Worm (Caenorhabditis elegans) whole organism, L2 larva: Measurements from ENCODE around the gene cec-6.
A peak's percentile ranks its signal among the peaks of the same experiment; 100 is the strongest.

Source experiments
- C34F6.9 ChIP-seq: fragments of 150-350 bp; optimal IDR thresholded peaks from 2 replicates; lab custom pipeline; 2014; ENCODE audit warnings: missing biosample characterization, missing genetic modification characterization
- F13H6.1 ChIP-seq: sonication (generic microtip); optimal IDR thresholded peaks from 2 replicates; lab custom pipeline; 2016; ENCODE audit warnings: missing genetic modification characterization, missing compliant biosample characterization
- R02D3.7 ChIP-seq: fragments of 150-350 bp; optimal IDR thresholded peaks from 2 replicates; lab custom pipeline; 2014; ENCODE audit warnings: missing biosample characterization, missing genetic modification characterization
- Y55F3AM.14 ChIP-seq: fragments of 200-800 bp; sonication (Bioruptor generic); optimal IDR thresholded peaks from 2 replicates; lab custom pipeline; 2018; ENCODE audit warnings: mild to moderate bottlenecking, missing genetic modification characterization, missing compliant biosample characterization
- aly-2 ChIP-seq: fragments of 150-350 bp; optimal IDR thresholded peaks from 2 replicates; lab custom pipeline; 2014; ENCODE audit warnings: missing biosample characterization, missing genetic modification characterization
- blmp-1 ChIP-seq: sonication (generic microtip); optimal IDR thresholded peaks from 2 replicates; lab custom pipeline; 2017; ENCODE audit warnings: missing genetic modification characterization, mild to moderate bottlenecking, missing compliant biosample characterization, antibody characterized with exemption, moderate library complexity; ENCODE audit not compliant: insufficient read depth
- ceh-16 ChIP-seq: fragments of 150-350 bp; optimal IDR thresholded peaks from 2 replicates; lab custom pipeline; 2014; ENCODE audit warnings: missing biosample characterization, missing genetic modification characterization
- ceh-82 ChIP-seq: fragments of 150-350 bp; optimal IDR thresholded peaks from 2 replicates; lab custom pipeline; 2014; ENCODE audit warnings: missing biosample characterization, missing genetic modification characterization
- egl-27 ChIP-seq: sonication (generic microtip); optimal IDR thresholded peaks from 3 replicates; lab custom pipeline; 2017; ENCODE audit warnings: missing biosample characterization, missing genetic modification reagents, missing genetic modification characterization
- elt-1 ChIP-seq: fragments of 150-350 bp; optimal IDR thresholded peaks from 2 replicates; lab custom pipeline; 2014; ENCODE audit warnings: missing biosample characterization, missing genetic modification characterization
- fos-1 ChIP-seq: fragments of 150-350 bp; optimal IDR thresholded peaks from 2 replicates; lab custom pipeline; 2014; ENCODE audit warnings: missing biosample characterization, missing genetic modification characterization
- gmeb-1 ChIP-seq: fragments of 150-350 bp; optimal IDR thresholded peaks from 2 replicates; lab custom pipeline; 2014; ENCODE audit warnings: missing biosample characterization, missing genetic modification characterization
- lin-11 ChIP-seq: fragments of 150-350 bp; sonication (generic microtip); optimal IDR thresholded peaks from 2 replicates; lab custom pipeline; 2014; ENCODE audit warnings: missing biosample characterization, missing genetic modification characterization, inconsistent platforms, mixed read lengths
- lin-13 ChIP-seq: fragments of 150-350 bp; optimal IDR thresholded peaks from 2 replicates; lab custom pipeline; 2014; ENCODE audit warnings: missing biosample characterization, missing genetic modification reagents, missing genetic modification characterization
- lin-39 ChIP-seq: fragments of 150-350 bp; optimal IDR thresholded peaks from 2 replicates; lab custom pipeline; 2014; ENCODE audit warnings: missing biosample characterization, missing genetic modification reagents, missing genetic modification characterization
- lsy-2 ChIP-seq, 2 experiments: fragments of 150-350 bp in 1 of 2; sonication (generic microtip) in 1 of 2; optimal IDR thresholded peaks; 2 replicates each; lab custom pipeline; 2014 to 2017; ENCODE audit warnings: missing biosample characterization in 2 of 2, missing genetic modification characterization in 2 of 2
- mab-5 ChIP-seq: fragments of 150-350 bp; optimal IDR thresholded peaks from 2 replicates; lab custom pipeline; 2014; ENCODE audit warnings: missing biosample characterization, missing genetic modification characterization
- mbf-1 ChIP-seq: sonication (generic microtip); optimal IDR thresholded peaks from 2 replicates; lab custom pipeline; 2017; ENCODE audit warnings: missing biosample characterization, missing genetic modification characterization
- nhr-10 ChIP-seq: sonication (generic microtip); optimal IDR thresholded peaks from 2 replicates; lab custom pipeline; 2017; ENCODE audit warnings: missing biosample characterization, missing genetic modification characterization
- nhr-11 ChIP-seq: fragments of 150-350 bp; optimal IDR thresholded peaks from 2 replicates; lab custom pipeline; 2014; ENCODE audit warnings: missing biosample characterization, missing genetic modification characterization
- nhr-12 ChIP-seq: fragments of 150-350 bp; optimal IDR thresholded peaks from 2 replicates; lab custom pipeline; 2014; ENCODE audit warnings: missing biosample characterization, missing genetic modification characterization
- nhr-129 ChIP-seq: fragments of 150-350 bp; optimal IDR thresholded peaks from 2 replicates; lab custom pipeline; 2014; ENCODE audit warnings: missing biosample characterization, missing genetic modification characterization
- nhr-25 ChIP-seq: fragments of 150-350 bp; sonication (generic microtip); optimal IDR thresholded peaks from 3 replicates; lab custom pipeline; 2014; ENCODE audit warnings: missing biosample characterization, missing genetic modification characterization
- nhr-6 ChIP-seq: fragments of 150-350 bp; optimal IDR thresholded peaks from 2 replicates; lab custom pipeline; 2014; ENCODE audit warnings: missing biosample characterization, missing genetic modification characterization
- nhr-77 ChIP-seq: fragments of 150-350 bp; optimal IDR thresholded peaks from 2 replicates; lab custom pipeline; 2014; ENCODE audit warnings: missing biosample characterization, missing genetic modification characterization
- peb-1 ChIP-seq: fragments of 150-350 bp; optimal IDR thresholded peaks from 2 replicates; lab custom pipeline; 2014; ENCODE audit warnings: missing biosample characterization, missing genetic modification characterization
- sma-3 ChIP-seq: sonication (generic microtip); optimal IDR thresholded peaks from 2 replicates; lab custom pipeline; 2016; ENCODE audit warnings: missing genetic modification reagents, missing genetic modification characterization, missing compliant biosample characterization
- snpc-4 ChIP-seq: fragments of 150-350 bp; optimal IDR thresholded peaks from 2 replicates; lab custom pipeline; 2014; ENCODE audit warnings: missing biosample characterization, missing genetic modification characterization
- unc-39 ChIP-seq: fragments of 150-350 bp; optimal IDR thresholded peaks from 2 replicates; lab custom pipeline; 2014; ENCODE audit warnings: missing biosample characterization, missing genetic modification characterization
- unc-55 ChIP-seq: fragments of 150-350 bp; sonication (generic microtip); optimal IDR thresholded peaks from 3 replicates; lab custom pipeline; 2014; ENCODE audit warnings: missing biosample characterization, missing genetic modification reagents, missing genetic modification characterization
- unc-62 ChIP-seq: fragments of 150-350 bp; optimal IDR thresholded peaks from 2 replicates; lab custom pipeline; 2014; ENCODE audit warnings: missing biosample characterization, missing genetic modification reagents, missing genetic modification characterization
- zag-1 ChIP-seq: fragments of 150-350 bp; optimal IDR thresholded peaks from 2 replicates; lab custom pipeline; 2014; ENCODE audit warnings: missing biosample characterization, missing genetic modification characterization
- ztf-11 ChIP-seq: sonication (generic microtip); optimal IDR thresholded peaks from 2 replicates; lab custom pipeline; 2017; ENCODE audit warnings: missing biosample characterization, missing genetic modification characterization
- ztf-4 ChIP-seq: fragments of 150-350 bp; optimal IDR thresholded peaks from 2 replicates; lab custom pipeline; 2014; ENCODE audit warnings: missing biosample characterization, missing genetic modification characterization

Gene cec-6

DNA sequence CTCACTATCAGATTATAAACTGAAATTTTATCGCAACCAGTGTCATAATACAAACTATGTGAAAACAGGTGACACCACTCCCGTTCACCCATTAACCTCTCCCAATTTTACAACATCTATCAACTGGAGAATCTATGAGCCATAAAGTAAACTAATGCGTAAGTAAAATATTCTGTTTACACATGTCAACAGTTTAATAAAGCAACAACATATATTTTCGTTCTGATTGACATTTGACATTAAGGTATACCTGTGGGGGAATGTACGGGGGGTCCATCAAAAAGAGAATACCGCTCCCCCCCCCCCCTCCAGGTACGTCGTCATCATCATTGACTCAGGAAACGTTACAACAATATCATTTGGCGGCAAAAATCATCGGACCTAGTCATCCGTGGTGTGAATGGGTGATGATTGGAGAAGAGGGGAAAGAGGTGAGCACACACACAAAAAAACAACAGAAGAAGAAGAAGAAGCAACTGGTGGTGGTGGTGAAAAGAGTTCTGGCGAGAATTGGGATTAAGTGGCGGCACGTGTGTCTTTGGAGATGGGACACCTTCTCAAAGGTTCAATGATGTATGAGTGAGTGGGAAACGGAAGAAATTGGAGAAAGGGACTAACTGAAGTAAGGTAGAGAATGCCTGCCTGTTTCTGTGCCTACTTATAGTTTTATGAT is 17.8 kb upstream of the cec-6 start:
- TF ChIP-seq nhr-12 = no peak
- no peak for TF ChIP-seq nhr-77 (tag; lab: Kevin White, UChicago)
- no peak for TF ChIP-seq mbf-1 (tag; lab: Kevin White, UChicago)

DNA sequence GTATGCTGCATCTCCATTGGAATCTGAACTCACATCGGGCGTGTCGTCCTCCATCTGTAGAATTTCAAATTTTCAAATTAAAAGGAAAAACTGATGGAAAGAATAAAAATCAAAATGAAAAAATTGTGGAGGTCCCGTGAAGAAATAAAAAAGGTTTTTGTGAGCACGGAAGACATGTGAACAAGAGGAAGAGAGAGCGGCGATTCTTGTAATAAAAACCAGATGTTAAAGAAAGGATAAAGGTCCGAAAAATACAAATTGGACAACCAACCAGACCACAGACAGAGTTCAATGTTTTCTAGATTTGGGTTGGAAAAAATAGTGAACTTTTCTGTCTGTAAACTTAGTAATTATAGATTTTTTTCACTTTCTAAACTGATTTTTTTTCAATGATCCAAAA is 16.4 kb upstream of the cec-6 start, which contains the start of gene unc-5:
unc-5 (minus strand) TSS at position 54 of the 400 bp plus-strand sequence.
- TF ChIP-seq blmp-1 (tag; lab: Kevin White, UChicago) = no peak
- no peak for TF ChIP-seq lin-11
- TF ChIP-seq unc-39 = no peak
- no peak for TF ChIP-seq egl-27
- TF ChIP-seq ztf-4 (tag; lab: Kevin White, UChicago) = no peak
- no peak for TF ChIP-seq ceh-82 (tag; lab: Kevin White, UChicago)
- no peak for TF ChIP-seq gmeb-1
- no peak for TF ChIP-seq nhr-6
- TF ChIP-seq F13H6.1 = no peak
- TF ChIP-seq Y55F3AM.14 = no peak
- TF ChIP-seq nhr-11 = no peak

DNA sequence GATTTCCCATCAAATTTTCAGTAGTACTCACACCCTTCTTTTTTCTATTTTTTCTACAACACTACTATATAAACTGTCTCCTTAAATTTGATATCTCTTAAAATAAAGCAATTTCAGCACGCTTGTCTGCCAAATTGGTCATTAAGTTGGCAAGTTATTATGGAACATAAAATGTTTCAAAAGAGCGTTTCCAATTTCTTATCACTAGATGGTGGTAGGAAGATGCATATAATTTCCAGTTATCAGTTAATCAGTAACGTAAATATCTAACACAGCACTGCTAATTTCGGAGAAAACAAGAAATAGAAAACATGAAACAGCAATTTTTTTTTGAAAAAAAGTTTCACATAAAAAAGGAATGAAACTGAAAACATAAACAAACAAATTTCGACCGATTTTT is 13.7 kb upstream of the cec-6 start:
- no peak for TF ChIP-seq Y55F3AM.14
- TF ChIP-seq fos-1 = peak; percentile 4
- no peak for TF ChIP-seq lin-13

DNA sequence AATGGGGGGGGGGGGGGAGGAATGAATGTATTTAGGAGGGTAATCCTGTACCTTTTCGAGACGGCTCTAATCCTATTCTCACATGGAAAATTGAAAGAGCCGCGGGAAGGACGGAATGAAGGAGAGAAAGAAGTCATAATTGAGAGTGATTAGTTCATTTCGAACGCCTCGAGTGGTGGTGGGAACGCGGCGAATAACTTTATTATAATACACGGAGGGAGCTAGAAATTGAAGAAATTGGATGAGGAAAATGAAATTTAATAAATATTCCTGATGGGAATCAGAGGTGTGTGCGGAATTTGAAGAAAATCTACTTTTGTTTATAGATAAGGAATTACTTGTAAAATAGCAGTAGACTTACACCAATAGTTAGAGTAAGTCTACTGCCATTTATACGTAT is 11.1 kb upstream of the cec-6 start:
- no peak for TF ChIP-seq fos-1
- TF ChIP-seq unc-55 = no peak
- no peak for TF ChIP-seq mab-5 (tag; lab: Kevin White, UChicago)
- TF ChIP-seq nhr-10 (tag; lab: Kevin White, UChicago) = no peak
- no peak for TF ChIP-seq R02D3.7
- no peak for TF ChIP-seq zag-1 (tag; lab: Kevin White, UChicago)
- TF ChIP-seq lin-11 = no peak
- no peak for TF ChIP-seq ceh-16 (tag; lab: Kevin White, UChicago)
- TF ChIP-seq elt-1 (tag; lab: Kevin White, UChicago) = no peak
- no peak for TF ChIP-seq lsy-2 (tag; optimal IDR thresholded peaks at IDR 0.05; lab: Kevin White, UChicago)
- no peak for TF ChIP-seq ceh-82 (tag; lab: Kevin White, UChicago)
- TF ChIP-seq lin-39 (tag; lab: Kevin White, UChicago) = no peak
- no peak for TF ChIP-seq nhr-12

DNA sequence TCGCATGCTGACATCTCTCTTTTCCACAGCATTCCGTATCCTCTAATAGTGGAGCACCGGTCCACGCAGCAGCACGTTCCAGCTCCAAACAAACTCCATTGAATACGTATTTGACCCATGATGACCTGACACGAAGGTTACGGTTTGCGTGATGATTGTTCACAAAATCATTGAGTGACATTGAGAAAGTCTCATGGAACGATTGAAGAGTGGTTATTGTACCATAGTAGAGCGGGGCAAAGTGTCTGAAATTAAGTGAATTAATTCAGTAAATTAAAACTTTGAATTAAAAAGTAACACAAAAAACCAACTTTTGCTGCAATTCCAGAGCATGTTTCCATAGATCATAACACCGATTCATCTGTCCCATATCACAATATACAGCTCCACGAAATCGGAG is 10.1 kb upstream of the cec-6 start:
- no peak for TF ChIP-seq ztf-4 (tag; lab: Kevin White, UChicago)
- no peak for TF ChIP-seq nhr-77 (tag; lab: Kevin White, UChicago)
- no peak for TF ChIP-seq ceh-16 (tag; lab: Kevin White, UChicago)
- TF ChIP-seq aly-2 = no peak
- TF ChIP-seq peb-1 (tag; lab: Kevin White, UChicago) = no peak
- no peak for TF ChIP-seq snpc-4
- no peak for TF ChIP-seq nhr-25 (tag; lab: Kevin White, UChicago)
- no peak for TF ChIP-seq nhr-6
- no peak for TF ChIP-seq sma-3 (GFP tag; lab: Kevin White, UChicago)
- TF ChIP-seq nhr-129 (tag; lab: Kevin White, UChicago) = no peak
- TF ChIP-seq lin-11 = no peak
- no peak for TF ChIP-seq ztf-11
- no peak for TF ChIP-seq unc-39
- TF ChIP-seq nhr-12 = no peak
- no peak for TF ChIP-seq fos-1
- no peak for TF ChIP-seq ceh-82 (tag; lab: Kevin White, UChicago)
- no peak for TF ChIP-seq egl-27
- TF ChIP-seq unc-62 (GFP tag; lab: Kevin White, UChicago) = no peak
- no peak for TF ChIP-seq gmeb-1

DNA sequence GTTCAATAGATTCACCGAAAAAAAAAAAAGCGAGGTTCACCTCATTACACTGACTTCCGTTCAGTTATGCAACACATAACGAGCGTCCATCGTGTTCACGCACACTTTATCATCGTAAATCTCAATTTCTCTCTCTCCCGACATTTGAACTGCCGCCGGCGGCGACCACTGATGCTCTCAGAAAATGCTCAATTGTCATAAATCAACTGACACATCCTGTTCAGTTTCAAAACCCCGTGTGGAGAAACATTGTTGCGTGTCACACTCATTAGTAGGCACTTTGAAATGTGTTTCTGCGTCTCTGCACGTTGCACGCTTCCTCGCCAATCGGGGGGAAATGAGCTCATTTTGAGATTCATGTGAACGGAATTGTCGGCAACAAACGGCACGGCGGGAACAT is 8.9 kb upstream of the cec-6 start:
- peak; percentile 10 for TF ChIP-seq C34F6.9
- no peak for TF ChIP-seq lin-39 (tag; lab: Kevin White, UChicago)
